Worm (Caenorhabditis elegans) whole organism, young adult: Measurements from ENCODE around the gene srsx-12.

Experiments used
- Y67H2A.10 ChIP-seq: fragments of 200-800 bp; sonication (Bioruptor generic); conservative IDR thresholded peaks from 2 replicates; pipeline ENCODE4 v1.3.6; 2022; ENCODE audit warnings: missing genetic modification reagents, missing genetic modification characterization, missing compliant biosample characterization
- ceh-27 ChIP-seq: fragments of 200-800 bp; sonication (Bioruptor generic); optimal IDR thresholded peaks from 2 replicates; lab custom pipeline; 2018; ENCODE audit warnings: mild to moderate bottlenecking, missing genetic modification characterization, moderate library complexity, missing compliant biosample characterization
- madf-10 ChIP-seq: sonication (generic microtip); optimal IDR thresholded peaks from 2 replicates; lab custom pipeline; 2016; ENCODE audit warnings: mild to moderate bottlenecking, missing genetic modification characterization, missing compliant biosample characterization

DNA sequence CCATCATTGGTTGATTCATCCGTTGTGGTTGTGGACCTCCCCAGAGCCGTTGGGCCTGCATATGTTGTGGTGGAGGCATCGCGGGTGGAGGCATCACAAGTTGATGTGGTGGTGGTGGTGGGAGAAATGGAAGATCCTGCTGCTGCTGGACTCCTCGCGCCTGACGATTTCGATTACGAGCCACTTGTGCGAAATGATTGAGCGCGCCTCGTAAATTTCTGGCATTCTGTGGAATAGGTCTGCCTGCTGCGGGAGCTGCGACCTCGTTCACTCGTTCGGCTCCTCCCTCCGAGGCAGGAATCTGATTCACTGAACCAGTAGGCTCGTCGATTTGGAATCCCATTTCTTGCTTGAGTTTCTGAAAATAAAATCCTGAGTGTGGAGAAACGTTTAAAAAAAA, 20.1 kb downstream of the srsx-12 start:
- no peak for TF ChIP-seq madf-10 (tag; lab: Kevin White, UChicago)
- no peak for TF ChIP-seq Y67H2A.10
- TF ChIP-seq ceh-27 (GFP tag; lab: Kevin White, UChicago): no peak
